Worm (Caenorhabditis elegans): ENCODE data around the gene ZK370.6.
A peak's percentile ranks its signal among the peaks of the same experiment; 100 is the strongest.

The ZK370.6 gene

ce11 chrIII:8763111-8763510 lies 19.5 kb upstream of the ZK370.6 start:
- TF ChIP-seq F13H6.1 (tag; optimal IDR thresholded peaks at IDR 0.05), result no peak
- no peak for TF ChIP-seq nhr-6 (tag; optimal IDR thresholded peaks at IDR 0.05)
- no peak for TF ChIP-seq nhr-129 (tag; optimal IDR thresholded peaks at IDR 0.05)
- no peak for TF ChIP-seq lsy-2 (tag; optimal IDR thresholded peaks at IDR 0.05)
- no peak for TF ChIP-seq unc-39 (tag; optimal IDR thresholded peaks at IDR 0.05)
- no peak for TF ChIP-seq nhr-11 (tag; optimal IDR thresholded peaks at IDR 0.05)
- TF ChIP-seq ceh-82 (tag; optimal IDR thresholded peaks at IDR 0.05), result no peak
- no peak for TF ChIP-seq aly-2 (tag; optimal IDR thresholded peaks at IDR 0.05)
- TF ChIP-seq alr-1 (tag; optimal IDR thresholded peaks at IDR 0.05), result no peak

ce11 chrIII:8762016-8762415 lies 18.4 kb upstream of the ZK370.6 start:
- no peak for TF ChIP-seq nhr-11 (tag; optimal IDR thresholded peaks at IDR 0.05)
- no peak for TF ChIP-seq nhr-12 (tag; optimal IDR thresholded peaks at IDR 0.05)
- no peak for TF ChIP-seq ztf-4 (tag; optimal IDR thresholded peaks at IDR 0.05)
- no peak for TF ChIP-seq zag-1 (tag; optimal IDR thresholded peaks at IDR 0.05)

ce11 chrIII:8761040-8761654 lies 17.5 kb upstream of the ZK370.6 start, which contains the start of gene aak-1:
Gene aak-1, minus strand, starts transcription at chrIII:8761090.
- peak; percentile 5 for TF ChIP-seq nhr-129 (tag; optimal IDR thresholded peaks at IDR 0.05)
- no peak for TF ChIP-seq ceh-16 (tag; optimal IDR thresholded peaks at IDR 0.05)

- TF ChIP-seq R02D3.7 (tag; optimal IDR thresholded peaks at IDR 0.05) (peak; percentile 34), lin-13 (GFP tag; optimal IDR thresholded peaks at IDR 0.05) (no peak), skn-1 (tag; optimal IDR thresholded peaks at IDR 0.05) (no peak), aly-2 (tag; optimal IDR thresholded peaks at IDR 0.05) (no peak), unc-55 (GFP tag; optimal IDR thresholded peaks at IDR 0.05) (peak; percentile 31), ztf-4 (tag; optimal IDR thresholded peaks at IDR 0.05) (no peak), fos-1 (tag; optimal IDR thresholded peaks at IDR 0.05) (no peak), nhr-6 (tag; optimal IDR thresholded peaks at IDR 0.05) (no peak), egl-27 (tag; optimal IDR thresholded peaks at IDR 0.05) (no peak), C34F6.9 (tag; optimal IDR thresholded peaks at IDR 0.05) (peak; percentile 36), ZK546.5 (tag; optimal IDR thresholded peaks at IDR 0.05) (no peak), mab-5 (tag; optimal IDR thresholded peaks at IDR 0.05) (no peak), snpc-4 (tag; optimal IDR thresholded peaks at IDR 0.05) (no peak), lin-11 (tag; optimal IDR thresholded peaks at IDR 0.05) (no peak), blmp-1 (tag; optimal IDR thresholded peaks at IDR 0.05; ENCODE audit: insufficient read depth) (no peak), crh-2 (tag; optimal IDR thresholded peaks at IDR 0.05) (no peak), gmeb-1 (tag; optimal IDR thresholded peaks at IDR 0.05) (peak; percentile 9), dmd-4 (tag; optimal IDR thresholded peaks at IDR 0.05) (no peak), nhr-21 (tag; optimal IDR thresholded peaks at IDR 0.05) (no peak), unc-39 (tag; optimal IDR thresholded peaks at IDR 0.05) (no peak), lin-39 (tag; optimal IDR thresholded peaks at IDR 0.05) (no peak), nhr-77 (tag; optimal IDR thresholded peaks at IDR 0.05) (no peak), ztf-1 (GFP tag; conservative IDR thresholded peaks at IDR 0.05) (no peak), nhr-11 (tag; optimal IDR thresholded peaks at IDR 0.05) (no peak), ama-1 (optimal IDR thresholded peaks at IDR 0.05) (no peak), nhr-25 (tag; optimal IDR thresholded peaks at IDR 0.05) (no peak), elt-3 (tag; optimal IDR thresholded peaks at IDR 0.05) (no peak), sem-4 (tag; optimal IDR thresholded peaks at IDR 0.05) (no peak), nhr-12 (tag; optimal IDR thresholded peaks at IDR 0.05) (no peak), nhr-129 (tag; optimal IDR thresholded peaks at IDR 0.05) (peak; percentile 30), peb-1 (tag; optimal IDR thresholded peaks at IDR 0.05) (no peak), ztf-11 (tag; optimal IDR thresholded peaks at IDR 0.05) (no peak), Y55F3AM.14 (GFP tag; optimal IDR thresholded peaks at IDR 0.05) (no peak), lsy-2 (tag; optimal IDR thresholded peaks at IDR 0.05) (peak in 1 of 2 experiments; percentile 25), nhr-23 (tag; optimal IDR thresholded peaks at IDR 0.05) (no peak), ceh-16 (tag; optimal IDR thresholded peaks at IDR 0.05) (no peak), unc-62 (GFP tag; optimal IDR thresholded peaks at IDR 0.05) (no peak), mbf-1 (tag; optimal IDR thresholded peaks at IDR 0.05) (no peak), zag-1 (tag; optimal IDR thresholded peaks at IDR 0.05) (no peak)
Measured at ce11 chrIII:8754682-8755081, 11.0 kb upstream of the ZK370.6 start, which contains the start of gene tomm-70. Gene tomm-70, minus strand, starts transcription at chrIII:8754750.
